Fruit fly (Drosophila melanogaster) whole organism, wandering third instar larva: ENCODE data around the gene capu.
A peak's percentile ranks its signal among the peaks of the same experiment; 100 is the strongest.

Experiments
- Abd-B ChIP-seq: fragments of >200 bp; optimal IDR thresholded peaks from 2 replicates; lab custom pipeline; 2017; ENCODE audit warnings: missing biosample characterization, missing genetic modification characterization
- CG32264 ChIP-seq: fragments of 200-800 bp; sonication (Bioruptor generic); optimal IDR thresholded peaks from 2 replicates; lab custom pipeline; 2016; ENCODE audit warnings: missing biosample characterization, missing genetic modification characterization
- CG9705 ChIP-seq: fragments of 200-800 bp; sonication (Bioruptor generic); optimal IDR thresholded peaks from 2 replicates; lab custom pipeline; 2018; ENCODE audit warnings: missing biosample characterization, mild to moderate bottlenecking, missing genetic modification characterization
- CrebA ChIP-seq: fragments of 200-800 bp; sonication (Bioruptor generic); optimal IDR thresholded peaks from 2 replicates; lab custom pipeline; 2016; ENCODE audit warnings: missing biosample characterization, mild to moderate bottlenecking, missing genetic modification characterization, borderline replicate concordance
- Dif ChIP-seq: fragments of 200-275, 200-300 bp; sonication (Bioruptor generic); optimal IDR thresholded peaks from 2 replicates; lab custom pipeline; 2018; ENCODE audit warnings: missing biosample characterization, missing genetic modification characterization; ENCODE audit not compliant: partially characterized antibody
- HLH106 ChIP-seq: fragments of 200-800 bp; optimal IDR thresholded peaks from 3 replicates; lab custom pipeline; 2019; ENCODE audit warnings: missing biosample characterization, mild to moderate bottlenecking, missing genetic modification characterization, moderate library complexity
- Hnf4 ChIP-seq: fragments of 200-800 bp; sonication (Bioruptor generic); optimal IDR thresholded peaks from 2 replicates; lab custom pipeline; 2016; ENCODE audit warnings: missing biosample characterization, mild to moderate bottlenecking, missing genetic modification characterization
- Hr83 ChIP-seq: fragments of 200-300 bp; sonication (Bioruptor generic); optimal IDR thresholded peaks from 2 replicates; lab custom pipeline; 2016; ENCODE audit warnings: missing biosample characterization, mild to moderate bottlenecking, missing genetic modification characterization, moderate library complexity; ENCODE audit not compliant: poor library complexity, severe bottlenecking
- Jra ChIP-seq: sonication (Bioruptor generic); optimal IDR thresholded peaks from 2 replicates; lab custom pipeline; 2016; ENCODE audit warnings: missing biosample characterization, missing genetic modification characterization
- Mio ChIP-seq: sonication (Bioruptor generic); optimal IDR thresholded peaks from 2 replicates; lab custom pipeline; 2016; ENCODE audit warnings: missing biosample characterization, missing genetic modification characterization
- Myc ChIP-seq: fragments of >200 bp; optimal IDR thresholded peaks from 2 replicates; lab custom pipeline; 2017
- N ChIP-seq: fragments of >200 bp; optimal IDR thresholded peaks from 2 replicates; lab custom pipeline; 2018; ENCODE audit warnings: missing biosample characterization, missing external identifiers, missing genetic modification characterization
- OdsH ChIP-seq: fragments of 200-800 bp; sonication (Bioruptor generic); optimal IDR thresholded peaks from 2 replicates; lab custom pipeline; 2016; ENCODE audit warnings: missing biosample characterization, mild to moderate bottlenecking, missing genetic modification characterization
- Rel ChIP-seq, 2 experiments: fragments of 200-800 bp; sonication (Bioruptor generic) in 1 of 2; optimal IDR thresholded peaks; 2 replicates in 1 of 2; 3 replicates in 1 of 2; lab custom pipeline; 2016 to 2019; ENCODE audit warnings: mild to moderate bottlenecking in 2 of 2, missing biosample characterization in 2 of 2, missing genetic modification characterization in 2 of 2, moderate library complexity in 1 of 2
- Sp1 ChIP-seq: fragments of 200-800 bp; sonication (Bioruptor generic); optimal IDR thresholded peaks from 3 replicates; lab custom pipeline; 2019; ENCODE audit warnings: missing biosample characterization, mild to moderate bottlenecking, missing genetic modification characterization, moderate library complexity
- Vsx2 ChIP-seq: fragments of 200-300, 225-300 bp; sonication (Bioruptor generic); optimal IDR thresholded peaks from 2 replicates; lab custom pipeline; 2018; ENCODE audit warnings: missing biosample characterization, missing genetic modification characterization; ENCODE audit not compliant: partially characterized antibody
- brk ChIP-seq: fragments of 200-800 bp; sonication (Bioruptor generic); optimal IDR thresholded peaks from 2 replicates; lab custom pipeline; 2016; ENCODE audit warnings: missing biosample characterization, mild to moderate bottlenecking, missing genetic modification characterization
- dl ChIP-seq, 2 experiments: fragments of 175-275, 200-275 bp in 1 of 2; fragments of 200-275 bp in 1 of 2; sonication (Bioruptor generic); optimal IDR thresholded peaks; lab custom pipeline; 2018; ENCODE audit warnings: mild to moderate bottlenecking in 2 of 2, missing biosample characterization in 2 of 2, missing genetic modification characterization in 2 of 2, moderate library complexity in 2 of 2; ENCODE audit not compliant: partially characterized antibody in 2 of 2, insufficient read depth in 1 of 2
- dmrt93B ChIP-seq: fragments of 200-800 bp; sonication (Bioruptor generic); optimal IDR thresholded peaks from 2 replicates; lab custom pipeline; 2018; ENCODE audit warnings: missing biosample characterization, mild to moderate bottlenecking, missing genetic modification characterization
- dsf ChIP-seq: sonication (Bioruptor generic); optimal IDR thresholded peaks from 2 replicates; lab custom pipeline; 2016; ENCODE audit warnings: missing biosample characterization, missing genetic modification characterization, borderline replicate concordance
- ey ChIP-seq: fragments of 200-800 bp; sonication (Bioruptor generic); optimal IDR thresholded peaks from 2 replicates; lab custom pipeline; 2016; ENCODE audit warnings: missing biosample characterization, missing genetic modification characterization
- foxo ChIP-seq, 2 experiments: fragments of 200-800 bp; sonication (Bioruptor generic); optimal IDR thresholded peaks; 2 replicates in 1 of 2; 3 replicates in 1 of 2; lab custom pipeline; 2016 to 2017; ENCODE audit warnings: missing biosample characterization in 2 of 2, missing genetic modification characterization in 2 of 2
- h ChIP-seq: fragments of 200-800 bp; sonication (Bioruptor generic); optimal IDR thresholded peaks from 3 replicates; lab custom pipeline; 2016; ENCODE audit warnings: missing biosample characterization, mild to moderate bottlenecking, missing genetic modification characterization
- jim ChIP-seq: fragments of 175-275, 200-325 bp; sonication (Bioruptor generic); optimal IDR thresholded peaks from 2 replicates; lab custom pipeline; 2016; ENCODE audit warnings: missing biosample characterization, mild to moderate bottlenecking, missing genetic modification characterization
- lola ChIP-seq: fragments of >200 bp; optimal IDR thresholded peaks from 2 replicates; lab custom pipeline; 2017; ENCODE audit warnings: missing biosample characterization, missing genetic modification characterization
- psq ChIP-seq: fragments of 200-800 bp; sonication (Bioruptor generic); optimal IDR thresholded peaks from 3 replicates; lab custom pipeline; 2017; ENCODE audit warnings: missing biosample characterization, mild to moderate bottlenecking, missing genetic modification characterization, moderate library complexity
- rgr ChIP-seq: fragments of 200-800 bp; sonication (Bioruptor generic); optimal IDR thresholded peaks from 3 replicates; lab custom pipeline; 2016; ENCODE audit warnings: missing biosample characterization, mild to moderate bottlenecking, missing genetic modification characterization
- sage ChIP-seq: fragments of 200-800 bp; sonication (Bioruptor generic); optimal IDR thresholded peaks from 2 replicates; lab custom pipeline; 2016; ENCODE audit warnings: missing biosample characterization, mild to moderate bottlenecking, missing genetic modification characterization
- tai ChIP-seq: sonication (Bioruptor generic); optimal IDR thresholded peaks from 2 replicates; lab custom pipeline; 2016; ENCODE audit warnings: missing biosample characterization, missing genetic modification characterization
- usp ChIP-seq: fragments of >200 bp; optimal IDR thresholded peaks from 2 replicates; lab custom pipeline; 2017; ENCODE audit warnings: missing biosample characterization, missing genetic modification characterization
- woc ChIP-seq: sonication (Bioruptor generic); optimal IDR thresholded peaks from 2 replicates; lab custom pipeline; 2016; ENCODE audit warnings: missing biosample characterization, mild to moderate bottlenecking, missing genetic modification characterization

The capu gene

DNA sequence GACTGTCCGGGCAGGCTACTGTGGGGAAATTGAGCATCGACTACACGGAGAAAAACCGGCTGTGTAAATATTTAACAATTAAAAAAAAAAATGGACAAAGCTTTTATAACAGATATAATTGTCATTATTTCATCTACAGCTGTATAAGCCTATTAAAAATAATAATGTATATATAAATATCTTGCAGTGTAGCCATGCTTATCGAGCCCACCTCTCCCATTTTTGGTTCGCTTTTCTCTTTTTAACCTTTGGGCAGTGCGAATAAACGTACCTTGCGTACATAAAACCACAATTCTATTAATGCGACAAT, 5.9 kb downstream of the capu start (continued):
- TF ChIP-seq usp (GFP tag; lab: Kevin White, UChicago): no peak
- no peak for TF ChIP-seq Myc (lab: Kevin White, UChicago)
- TF ChIP-seq Abd-B: no peak
- TF ChIP-seq rgr: peak; percentile 96
- TF ChIP-seq foxo (GFP tag; optimal IDR thresholded peaks at IDR 0.05; lab: Kevin White, UChicago): peak in 1 of 2 experiments; percentile 94
- TF ChIP-seq ey: peak; percentile 84

- TF ChIP-seq Jra (no peak), Vsx2 (GFP tag; lab: Kevin White, UChicago) (peak; percentile 15), woc (GFP tag; lab: Kevin White, UChicago) (no peak), Hnf4 (GFP tag; lab: Kevin White, UChicago) (no peak), Rel (GFP tag; optimal IDR thresholded peaks at IDR 0.05; lab: Kevin White, UChicago) (no peak), Rel (tag; optimal IDR thresholded peaks at IDR 0.05; lab: Kevin White, UChicago) (peak; percentile 93), usp (GFP tag; lab: Kevin White, UChicago) (no peak), Abd-B (no peak), Hr83 (GFP tag; lab: Kevin White, UChicago) (no peak), dsf (GFP tag; lab: Kevin White, UChicago) (no peak), dl (GFP tag; optimal IDR thresholded peaks at IDR 0.05; lab: Kevin White, UChicago; ENCODE audit: insufficient read depth in 1 of 2, partially characterized antibody in 2 of 2) (peak; percentile 48 to 68), brk (no peak), HLH106 (tag; lab: Kevin White, UChicago) (peak; percentile 9), tai (no peak), Dif (peak; percentile 55), foxo (GFP tag; optimal IDR thresholded peaks at IDR 0.05; lab: Kevin White, UChicago) (no peak), OdsH (GFP tag; lab: Kevin White, UChicago) (peak; percentile 6), rgr (peak; percentile 23), Sp1 (GFP tag; lab: Kevin White, UChicago) (no peak), Mio (GFP tag; lab: Kevin White, UChicago) (no peak), jim (GFP tag; lab: Kevin White, UChicago) (no peak)
- TF ChIP-seq, all 38 proteins: peak for 7
These were observed 6.5 kb downstream of the capu start for dm6 chr2L:3895951-3896833.

DNA sequence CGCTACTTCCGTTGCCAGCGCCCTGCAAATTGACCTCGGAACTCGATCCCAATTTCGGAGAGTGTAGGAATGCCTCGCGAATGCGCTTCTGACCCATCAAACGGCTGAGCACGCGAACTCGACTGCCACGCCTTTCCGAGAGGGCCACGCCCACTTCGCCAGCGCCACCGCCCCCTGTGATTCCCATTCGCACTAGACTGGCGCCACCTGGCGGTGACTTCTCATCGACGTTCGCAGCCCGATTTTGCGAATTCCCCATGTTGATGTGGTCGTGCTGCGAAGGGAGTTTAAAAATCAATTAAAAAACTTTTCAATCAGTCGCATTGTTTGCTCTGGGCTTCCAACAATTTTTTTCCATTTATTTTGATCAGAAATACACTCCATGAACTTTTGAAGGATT, 9.3 kb downstream of the capu start:
- no peak for TF ChIP-seq rgr
- no peak for TF ChIP-seq CrebA (GFP tag; lab: Kevin White, UChicago)
- no peak for TF ChIP-seq brk
- TF ChIP-seq Sp1 (GFP tag; lab: Kevin White, UChicago): no peak
- TF ChIP-seq dl (GFP tag; optimal IDR thresholded peaks at IDR 0.05; lab: Kevin White, UChicago; ENCODE audit: insufficient read depth in 1 of 2, partially characterized antibody in 2 of 2): no peak
- no peak for TF ChIP-seq tai
- no peak for TF ChIP-seq ey
- TF ChIP-seq Vsx2 (GFP tag; lab: Kevin White, UChicago): no peak
- no peak for TF ChIP-seq sage (GFP tag; lab: Kevin White, UChicago)
- TF ChIP-seq Rel (GFP tag; optimal IDR thresholded peaks at IDR 0.05; lab: Kevin White, UChicago): no peak
- TF ChIP-seq Rel (tag; optimal IDR thresholded peaks at IDR 0.05; lab: Kevin White, UChicago): no peak
- TF ChIP-seq lola (GFP tag; lab: Kevin White, UChicago): no peak
- no peak for TF ChIP-seq woc (GFP tag; lab: Kevin White, UChicago)
- no peak for TF ChIP-seq CG9705 (GFP tag; lab: Kevin White, UChicago)

DNA sequence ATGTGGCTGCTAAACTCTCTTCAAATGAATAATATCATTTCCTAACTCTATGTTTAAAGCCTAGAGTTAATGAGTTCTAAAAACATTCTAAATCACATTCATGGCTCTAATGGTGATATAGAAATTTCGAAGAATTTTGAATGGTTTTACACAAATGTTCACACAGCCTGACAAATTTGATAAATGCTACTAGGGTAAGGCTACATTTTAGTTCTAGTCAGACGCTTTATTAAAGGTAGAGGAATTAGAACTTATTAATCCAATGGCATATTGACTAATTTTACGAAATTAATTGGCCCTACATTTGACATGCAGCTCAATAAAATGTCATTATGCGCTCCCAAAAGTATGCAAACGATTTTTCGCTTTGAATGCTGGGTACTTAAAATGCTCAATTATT, 12.8 kb downstream of the capu start:
- TF ChIP-seq CG32264: no peak
- TF ChIP-seq dmrt93B (GFP tag; lab: Kevin White, UChicago): no peak
- no peak for TF ChIP-seq Jra
- no peak for TF ChIP-seq N (GFP tag; lab: Kevin White, UChicago)
- no peak for TF ChIP-seq psq (GFP tag; lab: Kevin White, UChicago)
- no peak for TF ChIP-seq CrebA (GFP tag; lab: Kevin White, UChicago)
- TF ChIP-seq tai: no peak
- peak; percentile 80 for TF ChIP-seq Myc (lab: Kevin White, UChicago)
- TF ChIP-seq sage (GFP tag; lab: Kevin White, UChicago): no peak
- peak; percentile 25 for TF ChIP-seq Vsx2 (GFP tag; lab: Kevin White, UChicago)
- TF ChIP-seq h (GFP tag; lab: Kevin White, UChicago): no peak
- no peak for TF ChIP-seq Abd-B
- no peak for TF ChIP-seq lola (GFP tag; lab: Kevin White, UChicago)
